Fruit fly (Drosophila melanogaster) whole organism, pupa: ENCODE data around the gene CG42870.
A peak's percentile ranks its signal among the peaks of the same experiment; 100 is the strongest.

ENCODE experiments used
- CG10348 ChIP-seq: fragments of 200-800 bp; sonication (Bioruptor generic); IDR thresholded peaks from 2 replicates; pipeline ENCODE4 v1.3.6; 2022; ENCODE audit warnings: missing biosample characterization, missing genetic modification characterization
- CG12605 ChIP-seq: fragments of 200-800 bp; sonication (Bioruptor generic); IDR thresholded peaks from 2 replicates; pipeline ENCODE4 v1.3.6; 2022; ENCODE audit warnings: missing biosample characterization, missing genetic modification characterization
- CG13204 ChIP-seq: fragments of 200-800 bp; sonication (Bioruptor generic); optimal IDR thresholded peaks from 2 replicates; lab custom pipeline; 2018; ENCODE audit warnings: missing biosample characterization, mild to moderate bottlenecking, missing genetic modification characterization, moderate library complexity
- CG14655 ChIP-seq: fragments of 200-800 bp; sonication (Bioruptor generic); optimal IDR thresholded peaks from 3 replicates; lab custom pipeline; 2017; ENCODE audit warnings: mild to moderate bottlenecking, missing biosample characterization, missing genetic modification reagents, missing genetic modification characterization
- CG15710 ChIP-seq: fragments of 200-800 bp; sonication (Bioruptor generic); optimal IDR thresholded peaks from 2 replicates; lab custom pipeline; 2018; ENCODE audit warnings: missing biosample characterization, mild to moderate bottlenecking, missing genetic modification characterization, moderate library complexity
- CG17806 ChIP-seq: fragments of 200-800 bp; sonication (Bioruptor generic); optimal IDR thresholded peaks from 2 replicates; lab custom pipeline; 2018; ENCODE audit warnings: missing biosample characterization, mild to moderate bottlenecking, missing genetic modification characterization, moderate library complexity
- CG32121 ChIP-seq: fragments of 200-800 bp; sonication (Bioruptor generic); IDR thresholded peaks from 2 replicates; pipeline ENCODE4 v1.3.6; 2022; ENCODE audit warnings: missing biosample characterization, missing genetic modification characterization
- CG34367 ChIP-seq: fragments of 200-800 bp; sonication (Bioruptor generic); optimal IDR thresholded peaks from 2 replicates; lab custom pipeline; 2018; ENCODE audit warnings: missing biosample characterization, mild to moderate bottlenecking, missing genetic modification characterization
- CG4496 ChIP-seq: fragments of 200-800 bp; sonication (Bioruptor generic); IDR thresholded peaks from 3 replicates; pipeline ENCODE4 v1.3.6; 2022; ENCODE audit warnings: missing biosample characterization, missing genetic modification characterization
- CG8159 ChIP-seq: fragments of 200-800 bp; sonication (Bioruptor generic); optimal IDR thresholded peaks from 3 replicates; lab custom pipeline; 2018; ENCODE audit warnings: missing biosample characterization, mild to moderate bottlenecking, missing genetic modification characterization, moderate library complexity
- CG8301 ChIP-seq: fragments of 200-800 bp; sonication (Bioruptor generic); optimal IDR thresholded peaks from 2 replicates; lab custom pipeline; 2018; ENCODE audit warnings: missing biosample characterization, mild to moderate bottlenecking, missing genetic modification characterization
- CG9948 ChIP-seq: fragments of 200-800 bp; sonication (Bioruptor generic); optimal IDR thresholded peaks from 2 replicates; lab custom pipeline; 2018; ENCODE audit warnings: missing biosample characterization, mild to moderate bottlenecking, missing genetic modification characterization, moderate library complexity
- D1 ChIP-seq: fragments of 200-800 bp; sonication (Bioruptor generic); optimal IDR thresholded peaks from 2 replicates; lab custom pipeline; 2018; ENCODE audit warnings: missing biosample characterization, mild to moderate bottlenecking, missing genetic modification characterization, moderate library complexity
- EcR ChIP-seq: fragments of 200-800 bp; sonication (Bioruptor generic); optimal IDR thresholded peaks from 3 replicates; lab custom pipeline; 2019; ENCODE audit warnings: missing biosample characterization, missing genetic modification characterization, mild to moderate bottlenecking, moderate library complexity, missing genetic modification reagents
- Ets98B ChIP-seq: fragments of 200-800 bp; sonication (Bioruptor generic); IDR thresholded peaks from 2 replicates; pipeline ENCODE4 v1.3.6; 2022; ENCODE audit warnings: missing biosample characterization, missing genetic modification characterization
- Pif1A ChIP-seq: fragments of 200-800 bp; sonication (Bioruptor generic); optimal IDR thresholded peaks from 3 replicates; lab custom pipeline; 2016; ENCODE audit warnings: missing biosample characterization, missing genetic modification characterization
- Pif1B ChIP-seq: fragments of 200-800 bp; sonication (Bioruptor generic); optimal IDR thresholded peaks from 3 replicates; lab custom pipeline; 2016; ENCODE audit warnings: missing biosample characterization, missing genetic modification characterization
- Snoo ChIP-seq: fragments of 200-800 bp; sonication (Bioruptor generic); optimal IDR thresholded peaks from 3 replicates; lab custom pipeline; 2017; ENCODE audit warnings: missing biosample characterization, mild to moderate bottlenecking, missing genetic modification characterization, inconsistent platforms
- fd96Ca ChIP-seq: fragments of 200-800 bp; sonication (Bioruptor generic); IDR thresholded peaks from 3 replicates; pipeline ENCODE4 v1.3.6; 2022; ENCODE audit warnings: missing biosample characterization, missing genetic modification characterization
- gl ChIP-seq: fragments of 200-800 bp; sonication (Bioruptor generic); optimal IDR thresholded peaks from 2 replicates; lab custom pipeline; 2018; ENCODE audit warnings: missing biosample characterization, mild to moderate bottlenecking, missing genetic modification characterization
- rn ChIP-seq: fragments of 200-800 bp; sonication (Bioruptor generic); IDR thresholded peaks from 2 replicates; pipeline ENCODE4 v1.3.6; 2022; ENCODE audit warnings: missing biosample characterization, missing genetic modification characterization

Gene CG42870

dm6 chr3R:21719420-21719933, 17.7 kb downstream of the CG42870 start, which contains the start of gene CG31176:
Gene CG31176, minus strand, starts transcription at chr3R:21719660.
- TF ChIP-seq rn (GFP tag; lab: Robert Waterston, UW), result no peak
- peak; percentile 11; the same call in 1 of the 2 replicates for TF ChIP-seq CG12605

- TF ChIP-seq gl (tag; lab: Kevin White, UChicago), result no peak
- TF ChIP-seq Pif1A (GFP tag; lab: Kevin White, UChicago), result peak; percentile 64
- no peak for TF ChIP-seq CG9948 (tag; lab: Kevin White, UChicago)
- TF ChIP-seq CG34367, result no peak
- TF ChIP-seq CG8159, result no peak
- TF ChIP-seq CG32121 (GFP tag; lab: Robert Waterston, UW), result 0 out of 2 replicates have a peak, but pooled peaks have one; percentile 17
- no peak for TF ChIP-seq rn (GFP tag; lab: Robert Waterston, UW)
- TF ChIP-seq CG15710 (tag; lab: Kevin White, UChicago), result no peak
- peak; percentile 67 for TF ChIP-seq Snoo (tag; lab: Kevin White, UChicago)
- no peak for TF ChIP-seq EcR
- no peak for TF ChIP-seq D1
- no peak for TF ChIP-seq CG13204 (GFP tag; lab: Kevin White, UChicago)
- TF ChIP-seq CG4496 (GFP tag; lab: Robert Waterston, UW), result peak; percentile 65; the same call in 1 of the 3 replicates
- no peak for TF ChIP-seq fd96Ca (GFP tag; lab: Robert Waterston, UW)
- no peak for TF ChIP-seq CG17806 (tag; lab: Kevin White, UChicago)
- TF ChIP-seq CG14655, result peak; percentile 14
- peak; percentile 49 for TF ChIP-seq Pif1B (GFP tag; lab: Kevin White, UChicago)
- TF ChIP-seq CG8301 (tag; lab: Kevin White, UChicago), result no peak
- no peak for TF ChIP-seq CG10348 (GFP tag; lab: Robert Waterston, UW)
- peak; percentile 60; the same call in 1 of the 2 replicates for TF ChIP-seq CG12605
- TF ChIP-seq Ets98B (GFP tag; lab: Robert Waterston, UW), result peak; percentile 58
Measured at dm6 chr3R:21704439-21704838, 32.7 kb downstream of the CG42870 start.

- TF ChIP-seq CG8301 (tag; lab: Kevin White, UChicago) (peak; percentile 65), gl (tag; lab: Kevin White, UChicago) (no peak), Snoo (tag; lab: Kevin White, UChicago) (peak; percentile 14), Pif1B (GFP tag; lab: Kevin White, UChicago) (peak; percentile 22), CG8159 (no peak), CG12605 (no peak), CG14655 (peak; percentile 59), CG32121 (GFP tag; lab: Robert Waterston, UW) (peak; percentile 77), CG10348 (GFP tag; lab: Robert Waterston, UW) (0 out of 2 replicates have a peak, but pooled peaks have one; percentile 11), EcR (no peak), CG4496 (GFP tag; lab: Robert Waterston, UW) (peak; percentile 69; the same call in 2 of the 3 replicates), Ets98B (GFP tag; lab: Robert Waterston, UW) (peak; percentile 76), Pif1A (GFP tag; lab: Kevin White, UChicago) (peak; percentile 46), rn (GFP tag; lab: Robert Waterston, UW) (peak; percentile 45; the same call in 1 of the 2 replicates)
Measured at dm6 chr3R:21703346-21703745, 33.8 kb downstream of the CG42870 start.

- TF ChIP-seq EcR (no peak), CG12605 (no peak), D1 (no peak)
Measured at dm6 chr3R:21701529-21701928, 35.6 kb downstream of the CG42870 start.

dm6 chr3R:21700458-21700857, 36.7 kb downstream of the CG42870 start:
- no peak for TF ChIP-seq CG12605
- TF ChIP-seq fd96Ca (GFP tag; lab: Robert Waterston, UW), result no peak
- no peak for TF ChIP-seq D1
- TF ChIP-seq Pif1B (GFP tag; lab: Kevin White, UChicago), result no peak
- TF ChIP-seq Pif1A (GFP tag; lab: Kevin White, UChicago), result no peak
- no peak for TF ChIP-seq CG8301 (tag; lab: Kevin White, UChicago)
- no peak for TF ChIP-seq Ets98B (GFP tag; lab: Robert Waterston, UW)
- no peak for TF ChIP-seq CG4496 (GFP tag; lab: Robert Waterston, UW)
- TF ChIP-seq CG17806 (tag; lab: Kevin White, UChicago), result no peak
- TF ChIP-seq CG32121 (GFP tag; lab: Robert Waterston, UW), result no peak
- TF ChIP-seq CG13204 (GFP tag; lab: Kevin White, UChicago), result no peak
- TF ChIP-seq gl (tag; lab: Kevin White, UChicago), result no peak
- no peak for TF ChIP-seq EcR
- no peak for TF ChIP-seq rn (GFP tag; lab: Robert Waterston, UW)

dm6 chr3R:21698895-21699300, 38.3 kb downstream of the CG42870 start:
- TF ChIP-seq D1 (peak; percentile 88), CG10348 (GFP tag; lab: Robert Waterston, UW) (no peak), CG17806 (tag; lab: Kevin White, UChicago) (peak; percentile 88), Snoo (tag; lab: Kevin White, UChicago) (peak; percentile 65), Pif1A (GFP tag; lab: Kevin White, UChicago) (peak; percentile 76), CG34367 (peak; percentile 83), CG4496 (GFP tag; lab: Robert Waterston, UW) (peak; percentile 77), CG8159 (peak; percentile 93), CG14655 (peak; percentile 86), rn (GFP tag; lab: Robert Waterston, UW) (peak; percentile 44), fd96Ca (GFP tag; lab: Robert Waterston, UW) (no peak), CG8301 (tag; lab: Kevin White, UChicago) (peak; percentile 80), CG12605 (peak; percentile 33), Ets98B (GFP tag; lab: Robert Waterston, UW) (peak; percentile 58), gl (tag; lab: Kevin White, UChicago) (peak; percentile 59), CG15710 (tag; lab: Kevin White, UChicago) (peak; percentile 93), CG13204 (GFP tag; lab: Kevin White, UChicago) (peak; percentile 86), CG9948 (tag; lab: Kevin White, UChicago) (peak; percentile 89), Pif1B (GFP tag; lab: Kevin White, UChicago) (peak; percentile 80), CG32121 (GFP tag; lab: Robert Waterston, UW) (peak; percentile 71), EcR (peak; percentile 45)
